Worm (Caenorhabditis elegans): ENCODE results near the gene rps-1.

rps-1 gene

ce11 chrIII:4476313-4476712 lies 595 bp downstream of the rps-1 start:
- TF ChIP-seq flh-1 (GFP tag; optimal IDR thresholded peaks at IDR 0.05) (no peak), sem-2 (GFP tag; optimal IDR thresholded peaks at IDR 0.05) (no peak), snpc-4 (tag; optimal IDR thresholded peaks at IDR 0.05) (no peak), nhr-12 (tag; optimal IDR thresholded peaks at IDR 0.05) (no peak), nhr-28 (tag; optimal IDR thresholded peaks at IDR 0.05) (no peak), ceh-43 (GFP tag; optimal IDR thresholded peaks at IDR 0.05) (no peak), mab-5 (tag; optimal IDR thresholded peaks at IDR 0.05) (no peak), unc-120 (tag; optimal IDR thresholded peaks at IDR 0.05; ENCODE audit: poor library complexity, severe bottlenecking) (no peak), unc-39 (tag; optimal IDR thresholded peaks at IDR 0.05) (no peak), elt-3 (tag; optimal IDR thresholded peaks at IDR 0.05) (no peak), zip-8 (tag; optimal IDR thresholded peaks at IDR 0.05) (no peak), sptf-1 (tag; optimal IDR thresholded peaks at IDR 0.05) (no peak), unc-62 (GFP tag; optimal IDR thresholded peaks at IDR 0.05) (no peak), lsy-2 (tag; optimal IDR thresholded peaks at IDR 0.05) (no peak)

- TF ChIP-seq elt-1 (tag; optimal IDR thresholded peaks at IDR 0.05; ENCODE audit: borderline replicate concordance, insufficient read depth) (no peak), nhr-237 (tag; optimal IDR thresholded peaks at IDR 0.05) (no peak), nhr-2 (tag; optimal IDR thresholded peaks at IDR 0.05) (no peak), unc-120 (tag; optimal IDR thresholded peaks at IDR 0.05; ENCODE audit: poor library complexity, severe bottlenecking) (no peak), pha-4 (tag; optimal IDR thresholded peaks at IDR 0.05) (no peak), snpc-4 (tag; optimal IDR thresholded peaks at IDR 0.05) (no peak), mep-1 (tag; optimal IDR thresholded peaks at IDR 0.05) (no peak)
These were observed 1.1 kb downstream of the rps-1 start for ce11 chrIII:4476806-4477205.

ce11 chrIII:4477472-4477871 lies 1.8 kb downstream of the rps-1 start, which contains the start of gene ins-17:
TSS of gene ins-17 (minus strand) at chrIII:4477572.
- no peak for TF ChIP-seq elt-3 (tag; optimal IDR thresholded peaks at IDR 0.05)

- peak; percentile 97 for TF ChIP-seq zip-8 (tag; optimal IDR thresholded peaks at IDR 0.05)
- TF ChIP-seq sptf-1 (tag; optimal IDR thresholded peaks at IDR 0.05) = no peak
- no peak for TF ChIP-seq lin-13 (tag; optimal IDR thresholded peaks at IDR 0.05)
These were observed 6.1 kb downstream of the rps-1 start for ce11 chrIII:4481787-4482186.

- TF ChIP-seq nhr-12 (tag; optimal IDR thresholded peaks at IDR 0.05) (no peak), ham-2 (GFP tag; optimal IDR thresholded peaks at IDR 0.05) (no peak), nhr-237 (tag; optimal IDR thresholded peaks at IDR 0.05) (no peak), elt-1 (tag; optimal IDR thresholded peaks at IDR 0.05; ENCODE audit: borderline replicate concordance, insufficient read depth) (no peak), sptf-1 (tag; optimal IDR thresholded peaks at IDR 0.05) (no peak), ceh-43 (GFP tag; optimal IDR thresholded peaks at IDR 0.05) (no peak), flh-1 (GFP tag; optimal IDR thresholded peaks at IDR 0.05) (no peak), lsy-2 (tag; optimal IDR thresholded peaks at IDR 0.05) (no peak), lin-32 (GFP tag; optimal IDR thresholded peaks at IDR 0.05) (no peak), pha-4 (tag; optimal IDR thresholded peaks at IDR 0.05) (no peak), nhr-28 (tag; optimal IDR thresholded peaks at IDR 0.05) (no peak), tbx-8 (GFP tag; optimal IDR thresholded peaks at IDR 0.05) (no peak), blmp-1 (tag; optimal IDR thresholded peaks at IDR 0.05) (no peak), zip-8 (tag; optimal IDR thresholded peaks at IDR 0.05) (no peak)
These were observed 7.3 kb downstream of the rps-1 start for ce11 chrIII:4482986-4483385.

ce11 chrIII:4487271-4487670 lies 11.6 kb downstream of the rps-1 start:
- no peak for TF ChIP-seq ham-2 (GFP tag; optimal IDR thresholded peaks at IDR 0.05)
- TF ChIP-seq ces-1 (GFP tag; optimal IDR thresholded peaks at IDR 0.05) = no peak
- TF ChIP-seq mab-5 (tag; optimal IDR thresholded peaks at IDR 0.05) = no peak
- TF ChIP-seq ceh-39 (tag; optimal IDR thresholded peaks at IDR 0.05) = no peak
- TF ChIP-seq elt-3 (tag; optimal IDR thresholded peaks at IDR 0.05) = no peak
- TF ChIP-seq zip-8 (tag; optimal IDR thresholded peaks at IDR 0.05) = no peak
- no peak for TF ChIP-seq sem-2 (GFP tag; optimal IDR thresholded peaks at IDR 0.05)
- TF ChIP-seq flh-1 (GFP tag; optimal IDR thresholded peaks at IDR 0.05) = no peak
- TF ChIP-seq pha-4 (tag; optimal IDR thresholded peaks at IDR 0.05) = no peak

- TF ChIP-seq blmp-1 (tag; optimal IDR thresholded peaks at IDR 0.05) (no peak), nhr-12 (tag; optimal IDR thresholded peaks at IDR 0.05) (no peak), lin-13 (tag; optimal IDR thresholded peaks at IDR 0.05) (no peak), sem-2 (GFP tag; optimal IDR thresholded peaks at IDR 0.05) (no peak), ztf-11 (tag; optimal IDR thresholded peaks at IDR 0.05) (no peak), M03D4.4 (tag; optimal IDR thresholded peaks at IDR 0.05) (no peak), mls-2 (tag; optimal IDR thresholded peaks at IDR 0.05) (no peak), unc-39 (tag; optimal IDR thresholded peaks at IDR 0.05) (no peak), lin-32 (GFP tag; optimal IDR thresholded peaks at IDR 0.05) (no peak), flh-1 (GFP tag; optimal IDR thresholded peaks at IDR 0.05) (no peak), ceh-39 (tag; optimal IDR thresholded peaks at IDR 0.05) (no peak), mab-5 (tag; optimal IDR thresholded peaks at IDR 0.05) (no peak), unc-120 (tag; optimal IDR thresholded peaks at IDR 0.05; ENCODE audit: poor library complexity, severe bottlenecking) (no peak), sptf-1 (tag; optimal IDR thresholded peaks at IDR 0.05) (no peak), nhr-28 (tag; optimal IDR thresholded peaks at IDR 0.05) (no peak), ces-1 (GFP tag; optimal IDR thresholded peaks at IDR 0.05) (no peak), tbx-8 (GFP tag; optimal IDR thresholded peaks at IDR 0.05) (no peak), ham-2 (GFP tag; optimal IDR thresholded peaks at IDR 0.05) (no peak)
These were observed 13.2 kb downstream of the rps-1 start, which contains the start of gene cpg-1 for ce11 chrIII:4488892-4489409. TSS of gene cpg-1 (plus strand) at chrIII:4489359.
